Worm (Caenorhabditis elegans): ENCODE results near the gene C27C12.4.

C27C12.4 gene

DNA sequence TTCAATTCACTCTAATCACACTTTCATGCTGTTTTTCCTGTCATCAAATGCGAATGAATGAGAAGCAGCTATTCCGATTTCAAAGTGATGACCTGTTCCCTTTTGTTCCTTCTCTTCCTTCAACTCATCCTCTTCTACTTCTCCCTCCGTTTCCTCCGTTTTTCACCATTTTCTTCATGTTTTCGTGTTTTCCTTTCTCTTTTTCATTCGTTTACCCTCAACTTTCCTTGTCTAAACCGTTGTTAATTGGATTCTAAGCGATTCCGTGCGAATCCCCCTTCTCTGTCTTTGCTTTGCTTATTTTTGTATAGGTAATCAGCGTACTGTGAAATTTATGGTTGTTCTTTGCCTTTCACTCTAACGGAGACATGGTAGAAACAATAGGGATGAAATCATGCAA lies 32.0 kb downstream of the C27C12.4 start:
- no peak for TF ChIP-seq egl-27 (tag; optimal IDR thresholded peaks at IDR 0.05)
- no peak for TF ChIP-seq pqm-1 (tag; optimal IDR thresholded peaks at IDR 0.05)
- no peak for TF ChIP-seq elt-1 (tag; optimal IDR thresholded peaks at IDR 0.05)
- no peak for TF ChIP-seq nhr-28 (tag; optimal IDR thresholded peaks at IDR 0.05)
- TF ChIP-seq snpc-4 (tag; optimal IDR thresholded peaks at IDR 0.05): no peak
- no peak for TF ChIP-seq elt-2 (tag; optimal IDR thresholded peaks at IDR 0.05)
- TF ChIP-seq unc-62 (GFP tag; optimal IDR thresholded peaks at IDR 0.05): no peak
- TF ChIP-seq egl-5 (tag; optimal IDR thresholded peaks at IDR 0.05): no peak
- TF ChIP-seq nhr-67 (tag; optimal IDR thresholded peaks at IDR 0.05): no peak
- TF ChIP-seq nhr-237 (tag; optimal IDR thresholded peaks at IDR 0.05): no peak
- no peak for TF ChIP-seq fos-1 (tag; optimal IDR thresholded peaks at IDR 0.05)
- no peak for TF ChIP-seq ceh-28 (tag; optimal IDR thresholded peaks at IDR 0.05)

DNA sequence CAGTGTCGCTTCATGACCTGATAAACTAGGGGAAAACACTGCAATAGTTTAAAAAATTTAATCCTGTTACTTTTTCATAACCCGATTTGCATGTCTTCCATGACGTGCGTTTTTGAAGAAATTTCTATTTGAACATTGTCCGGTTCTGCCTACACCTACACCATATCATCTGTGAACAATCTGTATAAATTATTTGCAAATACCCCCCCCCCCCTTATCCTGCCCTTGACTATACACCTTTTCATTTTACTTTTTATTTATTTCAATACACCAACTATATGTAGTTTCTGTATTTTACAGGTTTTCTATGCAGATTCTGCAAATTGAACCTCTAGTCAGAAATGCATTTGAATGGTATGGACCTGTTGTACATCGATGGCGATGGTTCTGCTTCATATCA lies 34.3 kb downstream of the C27C12.4 start, which contains the start of gene daf-6:
daf-6 (plus strand) TSS at position 301 of the 400 bp plus-strand sequence.
- TF ChIP-seq nhr-43 (tag; optimal IDR thresholded peaks at IDR 0.05; ENCODE audit: poor library complexity, severe bottlenecking): no peak
- no peak for TF ChIP-seq jun-1 (tag; optimal IDR thresholded peaks at IDR 0.05)
- TF ChIP-seq skn-1 (tag; optimal IDR thresholded peaks at IDR 0.05): no peak
- no peak for TF ChIP-seq fos-1 (tag; optimal IDR thresholded peaks at IDR 0.05)
- TF ChIP-seq nhr-23 (tag; optimal IDR thresholded peaks at IDR 0.05): no peak
- no peak for TF ChIP-seq pha-4 (tag; optimal IDR thresholded peaks at IDR 0.05)
- no peak for TF ChIP-seq ztf-11 (tag; optimal IDR thresholded peaks at IDR 0.05)
- no peak for TF ChIP-seq lsy-12 (tag; optimal IDR thresholded peaks at IDR 0.05)

DNA sequence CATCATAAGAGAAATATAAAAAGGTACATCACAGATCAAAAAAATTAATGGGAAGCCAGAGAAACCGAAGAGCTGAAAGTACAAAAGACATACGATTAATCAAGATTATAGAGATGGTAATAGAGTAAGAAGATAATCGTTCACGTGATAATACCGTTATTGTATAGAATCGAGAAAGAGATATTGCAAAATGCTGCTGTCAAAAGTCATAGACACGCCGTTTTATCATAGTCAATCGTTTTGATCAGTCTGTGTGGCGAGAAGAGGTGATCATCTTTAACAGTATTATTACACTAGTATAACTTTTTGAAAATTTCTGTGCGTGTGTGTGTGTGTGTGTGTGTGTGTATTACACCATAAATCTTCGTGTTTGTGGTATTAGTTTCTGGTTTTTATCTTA lies 40.5 kb downstream of the C27C12.4 start:
- TF ChIP-seq skn-1 (tag; optimal IDR thresholded peaks at IDR 0.05) (no peak), nfya-1 (tag; optimal IDR thresholded peaks at IDR 0.05; ENCODE audit: insufficient read depth) (no peak), tbx-2 (tag; optimal IDR thresholded peaks at IDR 0.05) (no peak), nhr-25 (tag; optimal IDR thresholded peaks at IDR 0.05) (peak; percentile 68), elt-2 (tag; optimal IDR thresholded peaks at IDR 0.05) (no peak), elt-1 (tag; optimal IDR thresholded peaks at IDR 0.05) (no peak), eor-1 (tag; optimal IDR thresholded peaks at IDR 0.05) (no peak), mml-1 (tag; optimal IDR thresholded peaks at IDR 0.05) (no peak), pha-4 (tag; optimal IDR thresholded peaks at IDR 0.05) (no peak), ceh-16 (tag; optimal IDR thresholded peaks at IDR 0.05) (no peak), fos-1 (tag; optimal IDR thresholded peaks at IDR 0.05) (no peak), unc-39 (tag; optimal IDR thresholded peaks at IDR 0.05) (no peak), sea-2 (GFP tag; optimal IDR thresholded peaks at IDR 0.05) (no peak), unc-62 (GFP tag; optimal IDR thresholded peaks at IDR 0.05) (no peak), pqm-1 (tag; optimal IDR thresholded peaks at IDR 0.05) (no peak), daf-12 (tag; optimal IDR thresholded peaks at IDR 0.05) (no peak), lin-15B (tag; optimal IDR thresholded peaks at IDR 0.05) (no peak), ceh-9 (tag; optimal IDR thresholded peaks at IDR 0.05) (no peak), aly-2 (tag; optimal IDR thresholded peaks at IDR 0.05) (no peak), egl-5 (tag; optimal IDR thresholded peaks at IDR 0.05) (no peak), ztf-11 (tag; optimal IDR thresholded peaks at IDR 0.05) (no peak), zag-1 (tag; optimal IDR thresholded peaks at IDR 0.05) (no peak), nhr-28 (tag; optimal IDR thresholded peaks at IDR 0.05) (no peak), lsy-12 (tag; optimal IDR thresholded peaks at IDR 0.05) (no peak), nhr-23 (tag; optimal IDR thresholded peaks at IDR 0.05) (peak; percentile 42), R02D3.7 (tag; optimal IDR thresholded peaks at IDR 0.05) (no peak), nhr-43 (tag; optimal IDR thresholded peaks at IDR 0.05; ENCODE audit: poor library complexity, severe bottlenecking) (peak; percentile 85), elt-3 (tag; optimal IDR thresholded peaks at IDR 0.05) (peak in 1 of 3 experiments; percentile 53), ama-1 (optimal IDR thresholded peaks at IDR 0.05) (no peak), fkh-10 (GFP tag; optimal IDR thresholded peaks at IDR 0.05) (no peak), jun-1 (tag; optimal IDR thresholded peaks at IDR 0.05) (no peak), ceh-82 (tag; optimal IDR thresholded peaks at IDR 0.05) (no peak)

DNA sequence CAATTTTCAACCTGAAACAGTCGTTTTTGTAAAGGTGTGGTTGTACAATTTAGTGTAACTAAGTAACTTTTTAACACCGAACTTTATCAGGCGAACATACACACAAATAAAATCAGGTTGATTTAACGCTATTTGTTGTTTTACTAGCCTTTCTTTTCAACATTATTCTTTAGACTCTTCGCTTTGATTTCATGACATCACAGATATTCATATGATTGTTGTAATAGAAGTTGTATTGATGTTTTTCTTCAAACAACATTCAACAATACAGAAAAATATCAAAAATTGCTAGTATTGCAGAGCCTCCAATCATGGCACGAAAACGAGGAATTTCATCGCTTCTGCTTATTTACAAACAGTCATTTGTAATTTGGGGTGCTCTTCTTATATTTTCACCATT lies 41.0 kb downstream of the C27C12.4 start, which contains the start of gene nac-1:
nac-1 (plus strand) TSS at position 301 of the 400 bp plus-strand sequence.
- TF ChIP-seq ama-1 (optimal IDR thresholded peaks at IDR 0.05): no peak
- TF ChIP-seq snpc-4 (tag; optimal IDR thresholded peaks at IDR 0.05): no peak
